Fruit fly (Drosophila melanogaster) S2 (cell line): ENCODE measurements around the gene Ipp.

ENCODE experiments used
- CG8478 ChIP-seq: fragments of >200 bp; optimal IDR thresholded peaks from 2 replicates; lab custom pipeline; 2018
- CTCF ChIP-seq, 2 experiments: fragments of >200 bp; optimal IDR thresholded peaks; 2 replicates each; lab custom pipeline; 2018

DNA sequence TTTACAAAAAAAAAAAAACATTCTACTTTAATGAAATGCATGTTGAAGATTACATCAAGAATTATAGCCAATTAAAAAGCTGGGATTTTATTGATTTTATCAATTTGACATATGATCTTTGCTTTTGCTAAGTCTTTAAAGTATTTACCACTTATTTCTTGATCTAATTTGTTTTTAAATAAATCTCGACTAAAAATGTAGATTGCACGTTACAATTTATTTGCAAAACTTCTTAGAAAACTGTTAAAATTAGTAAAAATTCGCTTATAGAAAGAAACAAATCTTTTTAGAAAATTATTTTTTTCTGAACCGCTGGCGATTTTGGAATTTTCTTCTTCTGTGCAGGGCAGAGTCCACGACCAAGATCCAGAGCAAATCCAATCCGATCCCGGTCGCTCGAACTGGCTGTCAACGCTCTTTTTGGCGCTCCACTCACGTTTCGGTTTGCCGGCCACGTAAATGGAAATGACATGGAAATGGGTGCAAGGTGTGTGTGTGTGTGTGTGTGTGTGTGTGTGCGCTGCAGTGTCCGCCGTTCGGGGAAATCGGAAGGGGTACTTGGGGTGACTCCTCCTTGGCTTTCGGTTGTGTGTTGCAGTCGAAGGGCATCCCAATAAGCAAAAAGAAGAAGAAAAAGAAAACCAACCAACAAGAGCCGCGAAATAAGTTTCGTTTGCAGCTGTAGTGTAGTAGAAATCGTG is 43.7 kb downstream of the Ipp start:
- TF ChIP-seq CG8478 (lab: Kevin White, UChicago) (no peak), CTCF (optimal IDR thresholded peaks at IDR 0.05; lab: Kevin White, UChicago) (no peak)
